Worm (Caenorhabditis elegans) whole organism, late embryonic: Measurements from ENCODE around the gene dmsr-5.

Experiments
- C38D4.7 ChIP-seq: fragments of 200-800 bp; sonication (Bioruptor generic); optimal IDR thresholded peaks from 2 replicates; lab custom pipeline; 2018; ENCODE audit warnings: mild to moderate bottlenecking, missing genetic modification characterization, moderate library complexity, missing compliant biosample characterization
- F13H6.1 ChIP-seq: sonication (generic microtip); optimal IDR thresholded peaks from 2 replicates; lab custom pipeline; 2016; ENCODE audit warnings: missing genetic modification characterization, missing compliant biosample characterization
- K09A11.1 ChIP-seq: sonication (generic microtip); optimal IDR thresholded peaks from 2 replicates; lab custom pipeline; 2017; ENCODE audit warnings: antibody characterized with exemption, mild to moderate bottlenecking, missing genetic modification characterization, missing compliant biosample characterization; ENCODE audit not compliant: insufficient read depth
- ahr-1 ChIP-seq: sonication (generic microtip); optimal IDR thresholded peaks from 2 replicates; lab custom pipeline; 2016; ENCODE audit warnings: missing genetic modification characterization, missing compliant biosample characterization
- ceh-14 ChIP-seq: sonication (generic microtip); optimal IDR thresholded peaks from 2 replicates; lab custom pipeline; 2016; ENCODE audit warnings: missing genotype, missing genetic modification characterization, missing compliant biosample characterization
- ceh-19 ChIP-seq: fragments of 200-800 bp; sonication (Bioruptor generic); optimal IDR thresholded peaks from 2 replicates; lab custom pipeline; 2018; ENCODE audit warnings: mild to moderate bottlenecking, missing genetic modification characterization, missing compliant biosample characterization
- ceh-24 ChIP-seq: sonication (generic microtip); optimal IDR thresholded peaks from 2 replicates; lab custom pipeline; 2016; ENCODE audit warnings: mild to moderate bottlenecking, missing genetic modification characterization, missing compliant biosample characterization
- ceh-31 ChIP-seq: sonication (generic microtip); optimal IDR thresholded peaks from 2 replicates; lab custom pipeline; 2016; ENCODE audit warnings: missing genetic modification characterization, missing compliant biosample characterization
- ceh-34 ChIP-seq: sonication (generic microtip); optimal IDR thresholded peaks from 2 replicates; lab custom pipeline; 2016; ENCODE audit warnings: mild to moderate bottlenecking, missing genetic modification characterization, missing compliant biosample characterization
- ceh-45 ChIP-seq: fragments of 200-800 bp; sonication (Bioruptor generic); IDR thresholded peaks from 2 replicates; pipeline ENCODE4 v1.3.6; 2022; ENCODE audit warnings: missing genetic modification reagents, missing genetic modification characterization, missing compliant biosample characterization
- ceh-6 ChIP-seq: fragments of 200-800 bp; sonication (Bioruptor generic); optimal IDR thresholded peaks from 2 replicates; lab custom pipeline; 2018; ENCODE audit warnings: mild to moderate bottlenecking, missing genetic modification characterization, missing compliant biosample characterization
- ceh-9 ChIP-seq: sonication (generic microtip); optimal IDR thresholded peaks from 2 replicates; lab custom pipeline; 2016; ENCODE audit warnings: mild to moderate bottlenecking, missing genetic modification characterization, inconsistent platforms, missing compliant biosample characterization
- che-1 ChIP-seq: sonication (generic microtip); optimal IDR thresholded peaks from 2 replicates; lab custom pipeline; 2016; ENCODE audit warnings: mild to moderate bottlenecking, missing genetic modification characterization, missing compliant biosample characterization
- dmd-4 ChIP-seq: sonication (generic microtip); optimal IDR thresholded peaks from 2 replicates; lab custom pipeline; 2016; ENCODE audit warnings: borderline replicate concordance, missing genetic modification characterization, missing compliant biosample characterization
- dve-1 ChIP-seq: sonication (generic microtip); optimal IDR thresholded peaks from 2 replicates; lab custom pipeline; 2017; ENCODE audit warnings: antibody characterized with exemption, mild to moderate bottlenecking, missing genetic modification characterization, missing compliant biosample characterization
- ets-4 ChIP-seq: sonication (generic microtip); optimal IDR thresholded peaks from 2 replicates; lab custom pipeline; 2016; ENCODE audit warnings: missing genetic modification characterization, missing compliant biosample characterization
- eyg-1 ChIP-seq: sonication (generic microtip); optimal IDR thresholded peaks from 2 replicates; lab custom pipeline; 2016; ENCODE audit warnings: missing genotype, missing genetic modification characterization, missing compliant biosample characterization
- fkh-10 ChIP-seq: fragments of 150-350 bp; optimal IDR thresholded peaks from 2 replicates; lab custom pipeline; 2014; ENCODE audit warnings: missing biosample characterization, missing genetic modification reagents, missing genetic modification characterization
- hlh-15 ChIP-seq: sonication (generic microtip); optimal IDR thresholded peaks from 2 replicates; lab custom pipeline; 2016; ENCODE audit warnings: missing genetic modification characterization, missing compliant biosample characterization
- hlh-30 ChIP-seq: sonication (generic microtip); optimal IDR thresholded peaks from 2 replicates; lab custom pipeline; 2017; ENCODE audit warnings: antibody characterized with exemption, missing genetic modification characterization, missing compliant biosample characterization; ENCODE audit not compliant: insufficient read depth
- hlh-6 ChIP-seq: sonication (generic microtip); optimal IDR thresholded peaks from 2 replicates; lab custom pipeline; 2016; ENCODE audit warnings: missing genotype, missing genetic modification characterization, missing compliant biosample characterization
- hlh-8 ChIP-seq: sonication (generic microtip); optimal IDR thresholded peaks from 2 replicates; lab custom pipeline; 2016; ENCODE audit warnings: missing genotype, missing genetic modification characterization, missing compliant biosample characterization
- lim-6 ChIP-seq: sonication (generic microtip); optimal IDR thresholded peaks from 2 replicates; lab custom pipeline; 2016; ENCODE audit warnings: missing genetic modification characterization, missing compliant biosample characterization
- lin-11 ChIP-seq: fragments of 200-800 bp; sonication (Bioruptor generic); optimal IDR thresholded peaks from 2 replicates; lab custom pipeline; 2018; ENCODE audit warnings: mild to moderate bottlenecking, missing genetic modification characterization, missing compliant biosample characterization
- madf-2 ChIP-seq: sonication (generic microtip); optimal IDR thresholded peaks from 2 replicates; lab custom pipeline; 2017; ENCODE audit warnings: missing genetic modification characterization, missing compliant biosample characterization
- mec-3 ChIP-seq: sonication (generic microtip); optimal IDR thresholded peaks from 2 replicates; lab custom pipeline; 2016; ENCODE audit warnings: borderline replicate concordance, missing genetic modification characterization, missing compliant biosample characterization
- nhr-11 ChIP-seq: fragments of 150-350 bp; optimal IDR thresholded peaks from 2 replicates; lab custom pipeline; 2014; ENCODE audit warnings: missing biosample characterization, missing genetic modification characterization
- npax-4 ChIP-seq: sonication (generic microtip); optimal IDR thresholded peaks from 2 replicates; lab custom pipeline; 2016; ENCODE audit warnings: missing genetic modification characterization, missing compliant biosample characterization
- pha-2 ChIP-seq: sonication (generic microtip); optimal IDR thresholded peaks from 2 replicates; lab custom pipeline; 2017; ENCODE audit warnings: mild to moderate bottlenecking, missing genetic modification characterization, missing compliant biosample characterization
- rnt-1 ChIP-seq: sonication (generic microtip); optimal IDR thresholded peaks from 2 replicates; lab custom pipeline; 2016; ENCODE audit warnings: missing genetic modification characterization, missing compliant biosample characterization
- sox-4 ChIP-seq: sonication (generic microtip); optimal IDR thresholded peaks from 2 replicates; lab custom pipeline; 2017; ENCODE audit warnings: mild to moderate bottlenecking, missing genetic modification characterization, inconsistent platforms, missing compliant biosample characterization
- tbx-2 ChIP-seq: sonication (generic microtip); optimal IDR thresholded peaks from 2 replicates; lab custom pipeline; 2016; ENCODE audit warnings: missing genetic modification characterization, missing compliant biosample characterization
- tbx-7 ChIP-seq: sonication (generic microtip); optimal IDR thresholded peaks from 2 replicates; lab custom pipeline; 2016; ENCODE audit warnings: missing genotype, missing genetic modification characterization, missing compliant biosample characterization
- ttx-3 ChIP-seq: sonication (generic microtip); optimal IDR thresholded peaks from 2 replicates; lab custom pipeline; 2016; ENCODE audit warnings: missing genetic modification reagents, missing genetic modification characterization, missing compliant biosample characterization
- unc-42 ChIP-seq: sonication (generic microtip); optimal IDR thresholded peaks from 2 replicates; lab custom pipeline; 2016; ENCODE audit warnings: missing genotype, missing genetic modification characterization, missing compliant biosample characterization
- unc-55 ChIP-seq: sonication (generic microtip); optimal IDR thresholded peaks from 2 replicates; lab custom pipeline; 2017; ENCODE audit warnings: missing biosample characterization, missing genetic modification reagents, missing genetic modification characterization
- unc-86 ChIP-seq: sonication (generic microtip); optimal IDR thresholded peaks from 2 replicates; lab custom pipeline; 2016; ENCODE audit warnings: missing genetic modification characterization, missing compliant biosample characterization
- zip-5 ChIP-seq: sonication (generic microtip); optimal IDR thresholded peaks from 2 replicates; lab custom pipeline; 2016; ENCODE audit warnings: missing genetic modification characterization, missing compliant biosample characterization
- ztf-16 ChIP-seq: sonication (generic microtip); optimal IDR thresholded peaks from 2 replicates; lab custom pipeline; 2017; ENCODE audit warnings: missing genetic modification characterization, missing compliant biosample characterization

Gene dmsr-5

ce11 chrIII:10967010-10967409 lies 28.0 kb downstream of the dmsr-5 start, which contains the start of gene W05B2.2:
TSS of gene W05B2.2 (minus strand) at chrIII:10967110.
- no peak for TF ChIP-seq lim-6
- TF ChIP-seq ceh-34 (tag; lab: Kevin White, UChicago), result peak; percentile 50

- TF ChIP-seq hlh-30 (no peak), lim-6 (no peak), eyg-1 (tag; lab: Kevin White, UChicago) (no peak), hlh-15 (tag; lab: Kevin White, UChicago) (no peak), ceh-6 (GFP tag; lab: Kevin White, UChicago) (no peak), fkh-10 (GFP tag; lab: Kevin White, UChicago) (no peak), nhr-11 (tag; lab: Kevin White, UChicago) (no peak), sox-4 (tag; lab: Kevin White, UChicago) (no peak), ztf-16 (tag; lab: Kevin White, UChicago) (no peak), ttx-3 (no peak)
Measured at ce11 chrIII:10962910-10963309, 32.1 kb downstream of the dmsr-5 start.

ce11 chrIII:10960387-10960786 lies 34.7 kb downstream of the dmsr-5 start:
- no peak for TF ChIP-seq rnt-1 (tag; lab: Kevin White, UChicago)
- TF ChIP-seq ceh-45 (GFP tag; lab: Robert Waterston, UW), result no peak
- TF ChIP-seq pha-2, result no peak
- no peak for TF ChIP-seq eyg-1 (tag; lab: Kevin White, UChicago)
- no peak for TF ChIP-seq ceh-34 (tag; lab: Kevin White, UChicago)
- no peak for TF ChIP-seq tbx-7 (tag; lab: Kevin White, UChicago)
- no peak for TF ChIP-seq C38D4.7
- no peak for TF ChIP-seq sox-4 (tag; lab: Kevin White, UChicago)
- TF ChIP-seq tbx-2 (tag; lab: Kevin White, UChicago), result no peak
- TF ChIP-seq dmd-4 (tag; lab: Kevin White, UChicago), result no peak
- TF ChIP-seq dve-1 (tag; lab: Kevin White, UChicago), result no peak
- no peak for TF ChIP-seq ceh-24 (tag; lab: Kevin White, UChicago)
- no peak for TF ChIP-seq unc-42
- TF ChIP-seq ceh-9 (tag; lab: Kevin White, UChicago), result no peak
- no peak for TF ChIP-seq zip-5 (tag; lab: Kevin White, UChicago)

- TF ChIP-seq zip-5 (tag; lab: Kevin White, UChicago) (no peak), unc-55 (GFP tag; lab: Kevin White, UChicago) (peak; percentile 59), unc-86 (tag; lab: Kevin White, UChicago) (no peak)
Measured at ce11 chrIII:10957710-10958109, 37.3 kb downstream of the dmsr-5 start.

- TF ChIP-seq npax-4 (tag; lab: Kevin White, UChicago) (no peak), hlh-6 (tag; lab: Kevin White, UChicago) (no peak), tbx-7 (tag; lab: Kevin White, UChicago) (no peak)
Measured at ce11 chrIII:10957236-10957635, 37.8 kb downstream of the dmsr-5 start.

- TF ChIP-seq ceh-14 (tag; lab: Kevin White, UChicago) (no peak), nhr-11 (tag; lab: Kevin White, UChicago) (no peak), K09A11.1 (no peak), sox-4 (tag; lab: Kevin White, UChicago) (no peak), hlh-8 (tag; lab: Kevin White, UChicago) (no peak)
Measured at ce11 chrIII:10953160-10953559, 41.9 kb downstream of the dmsr-5 start, which contains the start of gene zig-5. TSS of gene zig-5 (minus strand) at chrIII:10953508.

ce11 chrIII:10951713-10952112 lies 43.3 kb downstream of the dmsr-5 start:
- TF ChIP-seq madf-2 (tag; lab: Kevin White, UChicago) (no peak), ceh-34 (tag; lab: Kevin White, UChicago) (no peak), nhr-11 (tag; lab: Kevin White, UChicago) (no peak), ets-4 (no peak), eyg-1 (tag; lab: Kevin White, UChicago) (no peak), F13H6.1 (tag; lab: Kevin White, UChicago) (no peak), ahr-1 (no peak), che-1 (tag; lab: Kevin White, UChicago) (no peak), rnt-1 (tag; lab: Kevin White, UChicago) (no peak), unc-55 (GFP tag; lab: Kevin White, UChicago) (no peak), lin-11 (tag; lab: Kevin White, UChicago) (no peak), mec-3 (tag; lab: Kevin White, UChicago) (no peak), ceh-31 (tag; lab: Kevin White, UChicago) (no peak), ceh-19 (GFP tag; lab: Kevin White, UChicago) (no peak)
